Worm (Caenorhabditis elegans) whole organism, L4/young adult: ENCODE measurements around the gene R07E4.1.

Experiments
- dao-5 ChIP-seq: sonication (generic microtip); optimal IDR thresholded peaks from 2 replicates; lab custom pipeline; 2016; ENCODE audit warnings: missing genotype, missing genetic modification characterization, moderate library complexity, missing compliant biosample characterization
- him-1 ChIP-seq: sonication (generic microtip); optimal IDR thresholded peaks from 2 replicates; lab custom pipeline; 2016; ENCODE audit warnings: missing genotype, missing genetic modification reagents, missing genetic modification characterization, missing compliant biosample characterization

DNA sequence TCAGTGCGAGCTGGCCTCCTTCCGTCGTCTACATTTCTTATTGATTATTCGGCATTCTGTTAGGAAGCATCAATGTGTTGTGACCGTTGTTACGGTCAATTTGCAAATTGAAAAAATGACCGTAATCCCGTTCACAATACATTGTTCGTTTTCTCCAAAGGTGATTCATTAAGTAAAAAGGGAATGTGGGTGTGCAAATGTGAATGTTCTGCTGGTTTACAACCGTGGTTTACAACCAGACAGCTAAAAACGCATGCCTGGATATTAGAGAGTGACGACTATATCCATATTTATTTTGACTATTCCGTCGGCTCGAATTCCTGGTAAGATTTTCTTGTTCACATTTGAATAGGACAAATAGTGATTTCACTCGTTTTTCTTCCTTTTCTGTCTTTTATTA, 39.8 kb upstream of the R07E4.1 start, which contains the start of gene capa-1:
- no peak for TF ChIP-seq dao-5 (tag; lab: Kevin White, UChicago)
- TF ChIP-seq him-1, result no peak
